Fruit fly (Drosophila melanogaster): ENCODE data around the gene eIF4E3.

DNA sequence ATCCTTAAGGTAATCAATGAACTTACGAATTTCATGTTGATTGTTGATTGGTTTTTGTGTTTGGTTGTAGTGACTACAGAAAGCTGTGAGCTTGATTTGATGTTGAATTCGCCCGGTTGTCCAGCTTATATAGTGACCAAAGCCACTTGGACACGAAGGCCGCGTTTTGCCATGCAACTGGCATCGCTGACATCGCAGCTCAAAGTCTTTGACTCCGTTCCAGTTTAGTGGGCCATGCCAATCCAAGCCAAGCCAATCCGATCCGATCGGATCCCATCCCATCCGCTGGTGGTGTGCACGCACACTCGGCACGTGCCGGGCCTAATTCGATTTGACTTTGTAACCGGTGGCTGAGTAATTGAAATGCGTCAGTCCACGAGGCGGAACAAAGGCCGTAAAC is 10.1 kb upstream of the eIF4E3 start, which contains the start of gene CG13674:
- TF ChIP-seq CTCF (optimal IDR thresholded peaks at IDR 0.05) (no peak), CG8478 (optimal IDR thresholded peaks at IDR 0.05) (no peak)

Measured in S2 (cell line).